Worm (Caenorhabditis elegans) whole organism, L4/young adult: Measurements from ENCODE around the gene fipr-4.

Source experiments
- dao-5 ChIP-seq: sonication (generic microtip); optimal IDR thresholded peaks from 2 replicates; lab custom pipeline; 2016; ENCODE audit warnings: missing genotype, missing genetic modification characterization, moderate library complexity, missing compliant biosample characterization
- him-1 ChIP-seq: sonication (generic microtip); optimal IDR thresholded peaks from 2 replicates; lab custom pipeline; 2016; ENCODE audit warnings: missing genotype, missing genetic modification reagents, missing genetic modification characterization, missing compliant biosample characterization

DNA sequence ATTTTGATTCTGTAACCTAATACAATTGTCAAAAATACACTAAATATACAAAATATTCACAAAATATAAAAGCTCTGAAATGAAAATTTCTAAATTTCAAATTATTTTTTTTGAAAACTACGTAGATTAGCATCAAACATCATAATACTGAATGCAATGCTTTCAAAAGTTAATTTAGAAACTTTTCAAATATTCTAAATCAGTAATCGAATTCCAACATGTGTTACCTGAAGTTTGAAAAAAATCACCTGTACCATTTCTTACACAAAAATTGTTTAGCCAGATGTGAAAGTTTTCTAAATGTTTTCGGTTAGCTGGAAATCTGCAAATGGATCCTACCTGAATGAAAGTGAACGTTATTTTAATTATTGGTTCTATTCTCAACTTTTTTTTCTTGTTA, 6.3 kb downstream of the fipr-4 start, which contains the start of gene C12D8.20:
- TF ChIP-seq dao-5 (tag; lab: Kevin White, UChicago) (no peak), him-1 (no peak)
